Worm (Caenorhabditis elegans): ENCODE measurements around the gene nhr-39.
A peak's percentile ranks its signal among the peaks of the same experiment; 100 is the strongest.

Gene nhr-39

ce11 chrV:9342965-9343628 lies 40.0 kb downstream of the nhr-39 start (continued):
- TF ChIP-seq cebp-1 (GFP tag; IDR thresholded peaks at IDR 0.05) (peak; percentile 49; the same call in 1 of the 2 replicates), cebp-1 (tag; optimal IDR thresholded peaks at IDR 0.05) (peak; percentile 7), pha-4 (tag; optimal IDR thresholded peaks at IDR 0.05) (no peak), F57C9.4 (tag; optimal IDR thresholded peaks at IDR 0.05) (no peak), rec-8 (tag; optimal IDR thresholded peaks at IDR 0.05) (no peak), cebp-2 (GFP tag; IDR thresholded peaks at IDR 0.05) (peak; percentile 74; the same call in 1 of the 2 replicates), ztf-18 (tag; optimal IDR thresholded peaks at IDR 0.05) (no peak), bed-1 (GFP tag; IDR thresholded peaks at IDR 0.05) (0 out of 2 replicates have a peak, but pooled peaks have one; percentile 8), F22D6.2 (tag; optimal IDR thresholded peaks at IDR 0.05) (no peak), K12H6.12 (tag; optimal IDR thresholded peaks at IDR 0.05) (no peak), F33H1.4 (GFP tag; IDR thresholded peaks at IDR 0.05) (no peak), K11D2.4 (GFP tag; IDR thresholded peaks at IDR 0.05) (peak; percentile 82), lin-35 (GFP tag; optimal IDR thresholded peaks at IDR 0.05) (no peak), egl-18 (GFP tag; IDR thresholded peaks at IDR 0.05) (0 out of 2 replicates have a peak, but pooled peaks have one; percentile 7), egl-44 (GFP tag; IDR thresholded peaks at IDR 0.05) (peak; percentile 34; the same call in 1 of the 2 replicates), unc-62 (GFP tag; optimal IDR thresholded peaks at IDR 0.05) (no peak), snpc-1.1 (tag; optimal IDR thresholded peaks at IDR 0.05; ENCODE audit: insufficient read depth) (peak; percentile 15), hlh-12 (tag; optimal IDR thresholded peaks at IDR 0.05) (no peak), him-1 (tag; optimal IDR thresholded peaks at IDR 0.05) (no peak), madf-3 (GFP tag; IDR thresholded peaks at IDR 0.05) (peak; percentile 90), nhr-27 (tag; optimal IDR thresholded peaks at IDR 0.05) (peak; percentile 56), let-607 (tag; optimal IDR thresholded peaks at IDR 0.05) (no peak), Y79H2A.3 (GFP tag; conservative IDR thresholded peaks at IDR 0.05) (peak; percentile 91), rpc-1 (optimal IDR thresholded peaks at IDR 0.05) (no peak), rpc-1 (tag; optimal IDR thresholded peaks at IDR 0.05) (no peak), nfya-1 (tag; optimal IDR thresholded peaks at IDR 0.05; ENCODE audit: borderline replicate concordance, insufficient read depth) (no peak), gei-17 (GFP tag; optimal IDR thresholded peaks at IDR 0.05) (no peak), ama-1 (optimal IDR thresholded peaks at IDR 0.05) (peak; percentile 85), ama-1 (GFP tag; optimal IDR thresholded peaks at IDR 0.05) (peak in 1 of 2 experiments; percentile 45), C17E4.6 (GFP tag; IDR thresholded peaks at IDR 0.05) (peak; percentile 22; the same call in 1 of the 2 replicates), lsy-27 (tag; optimal IDR thresholded peaks at IDR 0.05; ENCODE audit: borderline replicate concordance, insufficient read depth) (no peak), Y53F4B.3 (GFP tag; IDR thresholded peaks at IDR 0.05) (no peak), somi-1 (GFP tag; optimal IDR thresholded peaks at IDR 0.05) (no peak), pbrm-1 (GFP tag; IDR thresholded peaks at IDR 0.05) (peak; percentile 74), attf-3 (GFP tag; conservative IDR thresholded peaks at IDR 0.05) (0 out of 2 replicates have a peak, but pooled peaks have one; percentile 40), nfyb-1 (GFP tag; IDR thresholded peaks at IDR 0.05) (peak; percentile 86), rcor-1 (GFP tag; IDR thresholded peaks at IDR 0.05) (peak; percentile 62; the same call in 1 of the 2 replicates), B0035.1 (tag; optimal IDR thresholded peaks at IDR 0.05) (no peak), ceh-100 (GFP tag; IDR thresholded peaks at IDR 0.05) (no peak; the same call in 1 of the 2 replicates), madf-6 (GFP tag; IDR thresholded peaks at IDR 0.05) (peak; percentile 59), lin-26 (GFP tag; IDR thresholded peaks at IDR 0.05) (no peak; the same call in 1 of the 2 replicates), repo-1 (tag; optimal IDR thresholded peaks at IDR 0.05) (no peak), hsf-1 (GFP tag; IDR thresholded peaks at IDR 0.05) (peak; percentile 43; the same call in 1 of the 2 replicates), nhr-90 (tag; optimal IDR thresholded peaks at IDR 0.05) (no peak), B0336.3 (GFP tag; IDR thresholded peaks at IDR 0.05) (peak; percentile 8; the same call in 1 of the 2 replicates), ceh-27 (GFP tag; optimal IDR thresholded peaks at IDR 0.05) (no peak), Y67H2A.10 (GFP tag; conservative IDR thresholded peaks at IDR 0.05) (no peak; the same call in 1 of the 2 replicates)
